Fruit fly (Drosophila melanogaster) whole organism, pupa: ENCODE measurements around the gene CG4666.

Experiments
- CG10348 ChIP-seq: fragments of 200-800 bp; sonication (Bioruptor generic); IDR thresholded peaks from 2 replicates; pipeline ENCODE4 v1.3.6; 2022; ENCODE audit warnings: missing biosample characterization, missing genetic modification characterization
- CG12605 ChIP-seq: fragments of 200-800 bp; sonication (Bioruptor generic); IDR thresholded peaks from 2 replicates; pipeline ENCODE4 v1.3.6; 2022; ENCODE audit warnings: missing biosample characterization, missing genetic modification characterization
- CG13204 ChIP-seq: fragments of 200-800 bp; sonication (Bioruptor generic); optimal IDR thresholded peaks from 2 replicates; lab custom pipeline; 2018; ENCODE audit warnings: missing biosample characterization, mild to moderate bottlenecking, missing genetic modification characterization, moderate library complexity
- CG14655 ChIP-seq: fragments of 200-800 bp; sonication (Bioruptor generic); optimal IDR thresholded peaks from 3 replicates; lab custom pipeline; 2017; ENCODE audit warnings: mild to moderate bottlenecking, missing biosample characterization, missing genetic modification reagents, missing genetic modification characterization
- CG15710 ChIP-seq: fragments of 200-800 bp; sonication (Bioruptor generic); optimal IDR thresholded peaks from 2 replicates; lab custom pipeline; 2018; ENCODE audit warnings: missing biosample characterization, mild to moderate bottlenecking, missing genetic modification characterization, moderate library complexity
- CG17806 ChIP-seq: fragments of 200-800 bp; sonication (Bioruptor generic); optimal IDR thresholded peaks from 2 replicates; lab custom pipeline; 2018; ENCODE audit warnings: missing biosample characterization, mild to moderate bottlenecking, missing genetic modification characterization, moderate library complexity
- CG32121 ChIP-seq: fragments of 200-800 bp; sonication (Bioruptor generic); IDR thresholded peaks from 2 replicates; pipeline ENCODE4 v1.3.6; 2022; ENCODE audit warnings: missing biosample characterization, missing genetic modification characterization
- CG34367 ChIP-seq: fragments of 200-800 bp; sonication (Bioruptor generic); optimal IDR thresholded peaks from 2 replicates; lab custom pipeline; 2018; ENCODE audit warnings: missing biosample characterization, mild to moderate bottlenecking, missing genetic modification characterization
- CG4496 ChIP-seq: fragments of 200-800 bp; sonication (Bioruptor generic); IDR thresholded peaks from 3 replicates; pipeline ENCODE4 v1.3.6; 2022; ENCODE audit warnings: missing biosample characterization, missing genetic modification characterization
- CG8159 ChIP-seq: fragments of 200-800 bp; sonication (Bioruptor generic); optimal IDR thresholded peaks from 3 replicates; lab custom pipeline; 2018; ENCODE audit warnings: missing biosample characterization, mild to moderate bottlenecking, missing genetic modification characterization, moderate library complexity
- CG9948 ChIP-seq: fragments of 200-800 bp; sonication (Bioruptor generic); optimal IDR thresholded peaks from 2 replicates; lab custom pipeline; 2018; ENCODE audit warnings: missing biosample characterization, mild to moderate bottlenecking, missing genetic modification characterization, moderate library complexity
- D1 ChIP-seq: fragments of 200-800 bp; sonication (Bioruptor generic); optimal IDR thresholded peaks from 2 replicates; lab custom pipeline; 2018; ENCODE audit warnings: missing biosample characterization, mild to moderate bottlenecking, missing genetic modification characterization, moderate library complexity
- EcR ChIP-seq: fragments of 200-800 bp; sonication (Bioruptor generic); optimal IDR thresholded peaks from 3 replicates; lab custom pipeline; 2019; ENCODE audit warnings: missing biosample characterization, missing genetic modification characterization, mild to moderate bottlenecking, moderate library complexity, missing genetic modification reagents
- Ets98B ChIP-seq: fragments of 200-800 bp; sonication (Bioruptor generic); IDR thresholded peaks from 2 replicates; pipeline ENCODE4 v1.3.6; 2022; ENCODE audit warnings: missing biosample characterization, missing genetic modification characterization
- Pif1A ChIP-seq: fragments of 200-800 bp; sonication (Bioruptor generic); optimal IDR thresholded peaks from 3 replicates; lab custom pipeline; 2016; ENCODE audit warnings: missing biosample characterization, missing genetic modification characterization
- Pif1B ChIP-seq: fragments of 200-800 bp; sonication (Bioruptor generic); optimal IDR thresholded peaks from 3 replicates; lab custom pipeline; 2016; ENCODE audit warnings: missing biosample characterization, missing genetic modification characterization
- Snoo ChIP-seq: fragments of 200-800 bp; sonication (Bioruptor generic); optimal IDR thresholded peaks from 3 replicates; lab custom pipeline; 2017; ENCODE audit warnings: missing biosample characterization, mild to moderate bottlenecking, missing genetic modification characterization, inconsistent platforms
- fd96Ca ChIP-seq: fragments of 200-800 bp; sonication (Bioruptor generic); IDR thresholded peaks from 3 replicates; pipeline ENCODE4 v1.3.6; 2022; ENCODE audit warnings: missing biosample characterization, missing genetic modification characterization
- gl ChIP-seq: fragments of 200-800 bp; sonication (Bioruptor generic); optimal IDR thresholded peaks from 2 replicates; lab custom pipeline; 2018; ENCODE audit warnings: missing biosample characterization, mild to moderate bottlenecking, missing genetic modification characterization
- rn ChIP-seq: fragments of 200-800 bp; sonication (Bioruptor generic); IDR thresholded peaks from 2 replicates; pipeline ENCODE4 v1.3.6; 2022; ENCODE audit warnings: missing biosample characterization, missing genetic modification characterization

The CG4666 gene

dm6 chrX:6050282-6050934 is 27.2 kb downstream of the CG4666 start, which contains the start of gene CG5921:
Gene CG5921, plus strand, starts transcription at chrX:6050828.
- TF ChIP-seq CG34367 (no peak), CG10348 (no peak), CG8159 (tag; lab: Kevin White, UChicago) (no peak), CG17806 (tag; lab: Kevin White, UChicago) (no peak), CG32121 (GFP tag; lab: Robert Waterston, UW) (no peak), CG4496 (GFP tag; lab: Robert Waterston, UW) (no peak), CG15710 (no peak), Ets98B (GFP tag; lab: Robert Waterston, UW) (no peak), CG12605 (GFP tag; lab: Robert Waterston, UW) (no peak), CG14655 (GFP tag; lab: Kevin White, UChicago) (no peak), CG13204 (GFP tag; lab: Kevin White, UChicago) (no peak), D1 (tag; lab: Kevin White, UChicago) (no peak), EcR (GFP tag; lab: Kevin White, UChicago) (no peak), CG9948 (no peak), rn (GFP tag; lab: Robert Waterston, UW) (no peak), Snoo (tag; lab: Kevin White, UChicago) (no peak), Pif1B (GFP tag; lab: Kevin White, UChicago) (no peak), fd96Ca (no peak), gl (no peak)
- TF ChIP-seq, all 21 proteins: peak for 0

dm6 chrX:6039431-6040016 is 38.1 kb downstream of the CG4666 start, which contains the start of gene CG5937:
Gene CG5937, plus strand, starts transcription at chrX:6040005.
- TF ChIP-seq EcR (GFP tag; lab: Kevin White, UChicago), result no peak
- TF ChIP-seq CG14655 (GFP tag; lab: Kevin White, UChicago), result peak; percentile 14
- no peak for TF ChIP-seq Pif1A
- peak; percentile 2 for TF ChIP-seq CG8159 (tag; lab: Kevin White, UChicago)
- no peak for TF ChIP-seq CG12605 (GFP tag; lab: Robert Waterston, UW)

- no peak for TF ChIP-seq Pif1A
- no peak for TF ChIP-seq rn (GFP tag; lab: Robert Waterston, UW)
- no peak for TF ChIP-seq CG13204 (GFP tag; lab: Kevin White, UChicago)
- no peak for TF ChIP-seq CG17806 (tag; lab: Kevin White, UChicago)
- TF ChIP-seq Snoo (tag; lab: Kevin White, UChicago), result no peak
- TF ChIP-seq D1 (tag; lab: Kevin White, UChicago), result no peak
- no peak for TF ChIP-seq Ets98B (GFP tag; lab: Robert Waterston, UW)
- peak; percentile 8 for TF ChIP-seq CG8159 (tag; lab: Kevin White, UChicago)
- TF ChIP-seq CG14655 (GFP tag; lab: Kevin White, UChicago), result peak; percentile 21
- TF ChIP-seq fd96Ca, result peak; percentile 30; the same call in 1 of the 3 replicates
- TF ChIP-seq CG32121 (GFP tag; lab: Robert Waterston, UW), result no peak
- TF ChIP-seq EcR (GFP tag; lab: Kevin White, UChicago), result no peak
Observed at dm6 chrX:6037180-6037946, 40.2 kb downstream of the CG4666 start, which contains the start of the genes rux and MCTS1. Gene rux, minus strand, starts transcription at chrX:6037800. Gene MCTS1, plus strand, starts transcription at chrX:6037892.

dm6 chrX:6035359-6035758 is 42.2 kb downstream of the CG4666 start:
- TF ChIP-seq CG15710 (no peak), CG17806 (tag; lab: Kevin White, UChicago) (no peak), CG34367 (no peak), rn (GFP tag; lab: Robert Waterston, UW) (no peak), CG4496 (GFP tag; lab: Robert Waterston, UW) (0 out of 3 replicates have a peak, but pooled peaks have one; percentile 31)
- TF ChIP-seq, all 21 proteins: peak for 1

- no peak for TF ChIP-seq D1 (tag; lab: Kevin White, UChicago)
- TF ChIP-seq CG8159 (tag; lab: Kevin White, UChicago), result no peak
- no peak for TF ChIP-seq CG15710
- no peak for TF ChIP-seq fd96Ca
- TF ChIP-seq Pif1A, result no peak
- no peak for TF ChIP-seq EcR (GFP tag; lab: Kevin White, UChicago)
- no peak for TF ChIP-seq Ets98B (GFP tag; lab: Robert Waterston, UW)
Observed at dm6 chrX:6034741-6035140, 42.8 kb downstream of the CG4666 start.

DNA sequence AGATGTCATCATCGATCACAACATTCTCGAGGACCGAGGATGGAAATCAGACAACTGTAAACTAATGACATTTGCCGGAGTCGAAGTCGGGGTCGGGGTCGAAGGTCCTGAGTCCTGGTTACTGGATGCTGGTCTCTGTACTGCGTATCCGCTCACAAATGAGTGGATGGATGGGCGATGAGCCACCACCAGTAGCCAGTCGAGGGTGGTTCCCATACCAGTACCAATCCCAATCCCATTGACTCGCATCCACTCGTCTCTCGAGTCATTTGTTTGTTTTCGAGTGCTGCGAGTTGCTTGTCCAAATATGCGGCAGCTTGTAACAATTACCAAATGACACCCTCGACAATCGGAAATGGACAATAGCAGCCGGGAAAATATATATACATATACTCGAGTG is 44.8 kb downstream of the CG4666 start:
- TF ChIP-seq CG12605 (GFP tag; lab: Robert Waterston, UW) (no peak), fd96Ca (no peak), CG14655 (GFP tag; lab: Kevin White, UChicago) (no peak), Pif1A (no peak), Ets98B (GFP tag; lab: Robert Waterston, UW) (no peak), CG10348 (no peak), CG9948 (no peak), CG8159 (tag; lab: Kevin White, UChicago) (no peak), D1 (tag; lab: Kevin White, UChicago) (no peak), CG34367 (no peak), CG4496 (GFP tag; lab: Robert Waterston, UW) (no peak), CG13204 (GFP tag; lab: Kevin White, UChicago) (no peak), gl (no peak), Snoo (tag; lab: Kevin White, UChicago) (no peak), CG17806 (tag; lab: Kevin White, UChicago) (no peak)
- TF ChIP-seq, all 21 proteins: peak for 0
